Fruit fly (Drosophila melanogaster) whole organism: ENCODE data around the gene CG34180.

Experiments used
- CG8478 ChIP-seq: fragments of >200 bp; optimal IDR thresholded peaks from 2 replicates; lab custom pipeline; 2018; ENCODE audit warnings: inconsistent platforms
- Dll ChIP-seq: fragments of >200 bp; optimal IDR thresholded peaks from 2 replicates; lab custom pipeline; 2017
- EcR ChIP-seq, 2 experiments: fragments of >200 bp; optimal IDR thresholded peaks; 2 replicates each; lab custom pipeline; 2017; ENCODE audit warnings: missing biosample characterization in 2 of 2, missing genetic modification characterization in 2 of 2, missing genetic modification reagents in 2 of 2
- pan ChIP-seq: fragments of >200 bp; optimal IDR thresholded peaks from 2 replicates; lab custom pipeline; 2017
- psq ChIP-seq: fragments of >200 bp; optimal IDR thresholded peaks from 2 replicates; lab custom pipeline; 2017
- usp ChIP-seq: fragments of >200 bp; optimal IDR thresholded peaks from 2 replicates; lab custom pipeline; 2017; ENCODE audit warnings: missing biosample characterization, missing genetic modification characterization, mixed read lengths

- no peak for TF ChIP-seq EcR (GFP tag; optimal IDR thresholded peaks at IDR 0.05; lab: Kevin White, UChicago)
- no peak for TF ChIP-seq pan (lab: Kevin White, UChicago)
- no peak for TF ChIP-seq CG8478 (lab: Kevin White, UChicago)
- TF ChIP-seq psq (lab: Kevin White, UChicago) = no peak
- TF ChIP-seq usp = no peak
- no peak for TF ChIP-seq Dll (lab: Kevin White, UChicago)
Measured at dm6 chr2L:6098479-6099269, 38.4 kb downstream of the CG34180 start, which contains the start of gene CG9175.
